Worm (Caenorhabditis elegans): ENCODE measurements around the gene C25G4.2.
"Not testable (repeated sequence)": the region's sequence is repeated elsewhere in the genome, so short reads cannot be mapped to it uniquely, and the experiment has no call there.

- TF ChIP-seq flt-1 (GFP tag; IDR thresholded peaks at IDR 0.05); T22C8.4 (GFP tag; IDR thresholded peaks at IDR 0.05); ref-1 (GFP tag; conservative IDR thresholded peaks at IDR 0.05); med-1 (GFP tag; optimal IDR thresholded peaks at IDR 0.05; ENCODE audit: insufficient read depth); ztf-23 (GFP tag; IDR thresholded peaks at IDR 0.05); tab-1 (GFP tag; IDR thresholded peaks at IDR 0.05): not testable (repeated sequence)
Measured at ce11 chrIV:12478711-12479110, 34.9 kb upstream of the C25G4.2 start, which contains the start of gene igdb-1.
